Worm (Caenorhabditis elegans): Measurements from ENCODE around the gene sre-32.

ce11 chrII:12417996-12418395 is 38.5 kb downstream of the sre-32 start:
- no peak for TF ChIP-seq dao-5 (tag; optimal IDR thresholded peaks at IDR 0.05)
- no peak for TF ChIP-seq him-1 (tag; optimal IDR thresholded peaks at IDR 0.05)
- TF ChIP-seq W03F9.2 (tag; optimal IDR thresholded peaks at IDR 0.05), result no peak

All from whole organism, L4/young adult.